Fruit fly (Drosophila melanogaster) whole organism, embryonic: ENCODE results near the gene APP-BP1.

Source experiments
- Antp ChIP-seq: fragments of 200-800 bp; sonication (Bioruptor generic); optimal IDR thresholded peaks from 3 replicates; lab custom pipeline; 2016; ENCODE audit warnings: missing biosample characterization, missing genetic modification characterization
- B-H1 ChIP-seq: fragments of 200-800 bp; sonication (Bioruptor generic); IDR thresholded peaks from 3 replicates; pipeline ENCODE4 v1.3.6; 2022; ENCODE audit warnings: missing biosample characterization, missing genetic modification characterization
- Bdp1 ChIP-seq: fragments of 200-800 bp; sonication (Bioruptor generic); optimal IDR thresholded peaks from 3 replicates; lab custom pipeline; 2016; ENCODE audit warnings: missing biosample characterization, missing genetic modification characterization
- CG12769 ChIP-seq: fragments of 200-800 bp; sonication (Bioruptor generic); optimal IDR thresholded peaks from 2 replicates; lab custom pipeline; 2019; ENCODE audit warnings: missing biosample characterization, mild to moderate bottlenecking, missing genetic modification characterization, moderate library complexity
- CG14014 ChIP-seq: fragments of 200-800 bp; sonication (Bioruptor generic); IDR thresholded peaks from 2 replicates; pipeline ENCODE4 v1.3.6; 2022; ENCODE audit warnings: missing biosample characterization, missing genetic modification characterization
- CG15601 ChIP-seq: fragments of 200-800 bp; sonication (Bioruptor generic); optimal IDR thresholded peaks from 3 replicates; lab custom pipeline; 2019; ENCODE audit warnings: missing biosample characterization, mild to moderate bottlenecking, missing genetic modification characterization, moderate library complexity
- CG17359 ChIP-seq: fragments of 200-800 bp; sonication (Bioruptor generic); optimal IDR thresholded peaks from 3 replicates; lab custom pipeline; 2018; ENCODE audit warnings: missing biosample characterization, mild to moderate bottlenecking, missing genetic modification characterization, moderate library complexity
- CG17568 ChIP-seq: fragments of 200-800 bp; sonication (Bioruptor generic); optimal IDR thresholded peaks from 2 replicates; lab custom pipeline; 2018; ENCODE audit warnings: missing biosample characterization, mild to moderate bottlenecking, missing genetic modification characterization, moderate library complexity
- CG18599 ChIP-seq: fragments of 200-800 bp; sonication (Bioruptor generic); optimal IDR thresholded peaks from 3 replicates; lab custom pipeline; 2017; ENCODE audit warnings: missing biosample characterization, missing genetic modification characterization, mild to moderate bottlenecking, moderate library complexity, missing genetic modification reagents
- CG18764 ChIP-seq: fragments of 200-800 bp; sonication (Bioruptor generic); optimal IDR thresholded peaks from 3 replicates; lab custom pipeline; 2016; ENCODE audit warnings: missing biosample characterization, missing genetic modification characterization
- CG2202 ChIP-seq: fragments of 200-800 bp; sonication (Bioruptor generic); optimal IDR thresholded peaks from 2 replicates; lab custom pipeline; 2018; ENCODE audit warnings: missing biosample characterization, mild to moderate bottlenecking, missing genetic modification characterization
- CG2875 ChIP-seq: fragments of 200-800 bp; sonication (Bioruptor generic); optimal IDR thresholded peaks from 2 replicates; lab custom pipeline; 2017; ENCODE audit warnings: missing biosample characterization, mild to moderate bottlenecking, missing genetic modification characterization, missing genetic modification reagents
- CG32767 ChIP-seq: fragments of 200-800 bp; sonication (Bioruptor generic); IDR thresholded peaks from 2 replicates; pipeline ENCODE4 v1.3.6; 2022; ENCODE audit warnings: missing biosample characterization, missing genetic modification characterization
- CG3407 ChIP-seq: fragments of 200-800 bp; sonication (Bioruptor generic); optimal IDR thresholded peaks from 2 replicates; lab custom pipeline; 2018; ENCODE audit warnings: missing biosample characterization, mild to moderate bottlenecking, missing genetic modification characterization
- CG4617 ChIP-seq: fragments of 200-800 bp; sonication (Bioruptor generic); optimal IDR thresholded peaks from 3 replicates; lab custom pipeline; 2016; ENCODE audit warnings: missing biosample characterization, missing genetic modification characterization, borderline replicate concordance
- CG5953 ChIP-seq: fragments of 200-800 bp; sonication (Bioruptor generic); IDR thresholded peaks from 2 replicates; pipeline ENCODE4 v1.3.6; 2022; ENCODE audit warnings: missing biosample characterization, missing genetic modification characterization
- CG6683 ChIP-seq: fragments of 200-800 bp; sonication (Bioruptor generic); optimal IDR thresholded peaks from 2 replicates; lab custom pipeline; 2017; ENCODE audit warnings: missing biosample characterization, mild to moderate bottlenecking, missing genetic modification characterization, missing genetic modification reagents
- CG7271 ChIP-seq: fragments of 200-800 bp; sonication (Bioruptor generic); optimal IDR thresholded peaks from 2 replicates; lab custom pipeline; 2018; ENCODE audit warnings: missing biosample characterization, mild to moderate bottlenecking, missing genetic modification characterization, moderate library complexity
- CG7745 ChIP-seq: fragments of 200-800 bp; sonication (Bioruptor generic); optimal IDR thresholded peaks from 2 replicates; lab custom pipeline; 2018; ENCODE audit warnings: missing biosample characterization, mild to moderate bottlenecking, missing genetic modification characterization, moderate library complexity
- CG8089 ChIP-seq: fragments of 200-800 bp; sonication (Bioruptor generic); optimal IDR thresholded peaks from 3 replicates; lab custom pipeline; 2016; ENCODE audit warnings: missing biosample characterization, missing genetic modification characterization
- CG8478 ChIP-seq: fragments of >200 bp; optimal IDR thresholded peaks from 2 replicates; lab custom pipeline; 2018
- CG9797 ChIP-seq: fragments of 200-800 bp; sonication (Bioruptor generic); optimal IDR thresholded peaks from 3 replicates; lab custom pipeline; 2018; ENCODE audit warnings: missing biosample characterization, mild to moderate bottlenecking, missing genetic modification characterization
- CTCF ChIP-seq: fragments of 200-800 bp; sonication (Bioruptor generic); optimal IDR thresholded peaks from 2 replicates; lab custom pipeline; 2017; ENCODE audit warnings: missing biosample characterization, mild to moderate bottlenecking, missing genetic modification characterization, moderate library complexity
- HLH3B ChIP-seq: fragments of 200-800 bp; sonication (Bioruptor generic); IDR thresholded peaks from 2 replicates; pipeline ENCODE4 v1.3.6; 2022; ENCODE audit warnings: missing biosample characterization, missing genetic modification characterization
- HLH4C ChIP-seq: fragments of 200-800 bp; sonication (Bioruptor generic); IDR thresholded peaks from 3 replicates; pipeline ENCODE4 v1.3.6; 2022; ENCODE audit warnings: missing biosample characterization, missing genetic modification characterization; ENCODE audit not compliant: partially characterized antibody
- HmgZ ChIP-seq: fragments of 200-800 bp; sonication (Bioruptor generic); optimal IDR thresholded peaks from 2 replicates; lab custom pipeline; 2018; ENCODE audit warnings: missing biosample characterization, mild to moderate bottlenecking, missing genetic modification characterization
- Hr78 ChIP-seq, 2 experiments: fragments of 200-800 bp in 1 of 2; fragments of >200 bp in 1 of 2; sonication (Bioruptor generic) in 1 of 2; optimal IDR thresholded peaks; 2 replicates each; lab custom pipeline; 2017 to 2019; ENCODE audit warnings: missing biosample characterization in 2 of 2, missing genetic modification characterization in 2 of 2, mild to moderate bottlenecking in 1 of 2, moderate library complexity in 1 of 2
- Kr ChIP-seq: fragments of 200-800 bp; sonication (Bioruptor generic); optimal IDR thresholded peaks from 2 replicates; lab custom pipeline; 2017; ENCODE audit warnings: missing biosample characterization, mild to moderate bottlenecking, missing genetic modification characterization
- Max ChIP-seq: fragments of 200-800 bp; sonication (Bioruptor generic); optimal IDR thresholded peaks from 2 replicates; lab custom pipeline; 2016; ENCODE audit warnings: missing biosample characterization, mild to moderate bottlenecking, missing genetic modification characterization
- NFAT ChIP-seq: fragments of 200-800 bp; sonication (Bioruptor generic); IDR thresholded peaks from 2 replicates; pipeline ENCODE4 v1.3.6; 2022; ENCODE audit warnings: missing biosample characterization, missing genetic modification characterization
- Stat92E ChIP-seq, 3 experiments: fragments of >200 bp in 2 of 3; fragments of 200-800 bp in 1 of 3; sonication (Bioruptor generic) in 1 of 3; optimal IDR thresholded peaks; 2 replicates each; lab custom pipeline; 2017 to 2019; ENCODE audit warnings: missing biosample characterization in 3 of 3, missing genetic modification characterization in 3 of 3, mild to moderate bottlenecking in 1 of 3, moderate library complexity in 1 of 3
- Trl ChIP-seq, 3 experiments: fragments of >200 bp in 2 of 3; fragments of 200-800 bp in 1 of 3; sonication (Bioruptor generic) in 1 of 3; optimal IDR thresholded peaks; 2 replicates in 1 of 3; 3 replicates in 2 of 3; lab custom pipeline; 2016 to 2017; ENCODE audit warnings: missing biosample characterization in 1 of 3, missing genetic modification characterization in 1 of 3
- Usf ChIP-seq: fragments of 200-800 bp; sonication (Bioruptor generic); optimal IDR thresholded peaks from 2 replicates; lab custom pipeline; 2017; ENCODE audit warnings: missing genotype, missing biosample characterization, missing genetic modification characterization
- bbx ChIP-seq: fragments of 200-800 bp; sonication (Bioruptor generic); IDR thresholded peaks from 2 replicates; pipeline ENCODE4 v1.3.6; 2022; ENCODE audit warnings: missing biosample characterization, missing genetic modification characterization; ENCODE audit not compliant: partially characterized antibody
- crc ChIP-seq: fragments of 200-800 bp; sonication (Bioruptor generic); optimal IDR thresholded peaks from 2 replicates; lab custom pipeline; 2016; ENCODE audit warnings: missing biosample characterization, missing genetic modification characterization
- crp ChIP-seq, 2 experiments: fragments of 200-800 bp; sonication (Bioruptor generic); optimal IDR thresholded peaks; 2 replicates in 1 of 2; 3 replicates in 1 of 2; lab custom pipeline; 2017; ENCODE audit warnings: missing biosample characterization in 2 of 2, missing genetic modification characterization in 2 of 2, mild to moderate bottlenecking in 1 of 2, moderate library complexity in 1 of 2
- dimm ChIP-seq: fragments of 200-800 bp; sonication (Bioruptor generic); IDR thresholded peaks from 2 replicates; pipeline ENCODE4 v1.3.6; 2022; ENCODE audit warnings: missing biosample characterization, missing genetic modification characterization
- dmrt11E ChIP-seq: fragments of 200-800 bp; sonication (Bioruptor generic); optimal IDR thresholded peaks from 3 replicates; lab custom pipeline; 2018; ENCODE audit warnings: missing biosample characterization, mild to moderate bottlenecking, missing genetic modification characterization, moderate library complexity
- ewg ChIP-seq: fragments of 200-800 bp; sonication (Bioruptor generic); optimal IDR thresholded peaks from 3 replicates; lab custom pipeline; 2017; ENCODE audit warnings: mild to moderate bottlenecking, missing biosample characterization, missing genetic modification reagents, missing genetic modification characterization
- hkb ChIP-seq, 2 experiments: fragments of 200-800 bp in 1 of 2; fragments of >200 bp in 1 of 2; sonication (Bioruptor generic) in 1 of 2; IDR thresholded peaks in 1 of 2; optimal IDR thresholded peaks in 1 of 2; 2 replicates each; pipeline versions ENCODE4 v1.3.6 to Lab custom; 2017 to 2022; ENCODE audit warnings: missing biosample characterization in 1 of 2, missing genetic modification characterization in 1 of 2
- ind ChIP-seq: fragments of 200-800 bp; sonication (Bioruptor generic); optimal IDR thresholded peaks from 3 replicates; lab custom pipeline; 2016; ENCODE audit warnings: missing biosample characterization, missing genetic modification characterization
- inv ChIP-seq: fragments of 200-800 bp; sonication (Bioruptor generic); IDR thresholded peaks from 2 replicates; pipeline ENCODE4 v1.3.6; 2022; ENCODE audit warnings: missing biosample characterization, missing genetic modification characterization; ENCODE audit not compliant: partially characterized antibody
- jigr1 ChIP-seq: fragments of 200-800 bp; sonication (Bioruptor generic); IDR thresholded peaks from 3 replicates; pipeline ENCODE4 v1.3.6; 2022; ENCODE audit warnings: missing biosample characterization, missing genetic modification characterization
- klu ChIP-seq: fragments of 200-800 bp; sonication (Bioruptor generic); IDR thresholded peaks from 2 replicates; pipeline ENCODE4 v1.3.6; 2022; ENCODE audit warnings: missing biosample characterization, missing genetic modification characterization
- pzg ChIP-seq: fragments of 200-800 bp; sonication (Bioruptor generic); optimal IDR thresholded peaks from 3 replicates; lab custom pipeline; 2018; ENCODE audit warnings: missing biosample characterization, mild to moderate bottlenecking, missing genetic modification characterization, moderate library complexity
- slbo ChIP-seq: fragments of 200-800 bp; sonication (Bioruptor generic); IDR thresholded peaks from 2 replicates; pipeline ENCODE4 v1.3.6; 2022; ENCODE audit warnings: missing biosample characterization, missing genetic modification characterization
- stwl ChIP-seq: fragments of 200-800 bp; sonication (Bioruptor generic); optimal IDR thresholded peaks from 3 replicates; lab custom pipeline; 2018; ENCODE audit warnings: missing biosample characterization, mild to moderate bottlenecking, missing genetic modification characterization, moderate library complexity
- trh ChIP-seq: fragments of 200-800 bp; sonication (Bioruptor generic); optimal IDR thresholded peaks from 2 replicates; lab custom pipeline; 2016; ENCODE audit warnings: missing biosample characterization, missing genetic modification characterization
- unc-4 ChIP-seq: fragments of 200-800 bp; sonication (Bioruptor generic); IDR thresholded peaks from 2 replicates; pipeline ENCODE4 v1.3.6; 2022; ENCODE audit warnings: missing biosample characterization, missing genetic modification characterization; ENCODE audit not compliant: partially characterized antibody

The APP-BP1 gene

dm6 chr3L:11064689-11065088, 33.5 kb upstream of the APP-BP1 start, which contains the start of the genes CG32075, CG45101 and SuUR (continued):
- TF ChIP-seq CG6683 (GFP tag; lab: Kevin White, UChicago) = peak; percentile 39
- peak; percentile 87 for TF ChIP-seq CG14014
- TF ChIP-seq jigr1 = peak; percentile 51; the same call in 1 of the 3 replicates
- peak; percentile 96 for TF ChIP-seq CG4617
- peak; percentile 23 for TF ChIP-seq CG9797 (GFP tag; lab: Kevin White, UChicago)
- TF ChIP-seq Trl (optimal IDR thresholded peaks at IDR 0.05; lab: Kevin White, UChicago) = no peak
- TF ChIP-seq Trl (GFP tag; optimal IDR thresholded peaks at IDR 0.05; lab: Kevin White, UChicago) = peak; percentile 93
- TF ChIP-seq inv = no peak
- no peak for TF ChIP-seq Hr78 (GFP tag; optimal IDR thresholded peaks at IDR 0.05; lab: Kevin White, UChicago)
- TF ChIP-seq NFAT = no peak; the same call in 1 of the 2 replicates
- 0 out of 2 replicates have a peak, but pooled peaks have one; percentile 7 for TF ChIP-seq dimm (GFP tag; lab: Robert Waterston, UW)
- peak; percentile 73 for TF ChIP-seq Usf (GFP tag; lab: Kevin White, UChicago)
- no peak for TF ChIP-seq unc-4 (GFP tag; lab: Robert Waterston, UW)
- TF ChIP-seq HLH4C (GFP tag; lab: Robert Waterston, UW) = no peak
- peak; percentile 83 for TF ChIP-seq CG18599
- TF ChIP-seq CG8478 = no peak
- peak; percentile 84 for TF ChIP-seq dmrt11E
- no peak for TF ChIP-seq CTCF
- peak; percentile 80 for TF ChIP-seq klu
- TF ChIP-seq HLH3B (GFP tag; lab: Robert Waterston, UW) = peak; percentile 78
- TF ChIP-seq CG3407 (GFP tag; lab: Kevin White, UChicago) = peak; percentile 64
- peak; percentile 83 for TF ChIP-seq CG18764 (GFP tag; lab: Kevin White, UChicago)
- peak; percentile 73 for TF ChIP-seq crc
- peak; percentile 80 for TF ChIP-seq CG32767 (GFP tag; lab: Robert Waterston, UW)
- peak; percentile 68 for TF ChIP-seq trh
- TF ChIP-seq Stat92E (GFP tag; optimal IDR thresholded peaks at IDR 0.05; lab: Kevin White, UChicago) = peak in 1 of 3 experiments; percentile 76
- TF ChIP-seq stwl (tag; lab: Kevin White, UChicago) = peak; percentile 61
- TF ChIP-seq Max (GFP tag; lab: Kevin White, UChicago) = peak; percentile 93
- TF ChIP-seq B-H1 (GFP tag; lab: Robert Waterston, UW) = peak; percentile 75
- peak; percentile 71 for TF ChIP-seq hkb (optimal IDR thresholded peaks at IDR 0.05; lab: Kevin White, UChicago)
- peak; percentile 86 for TF ChIP-seq hkb (GFP tag; IDR thresholded peaks at IDR 0.05; lab: Robert Waterston, UW)
- TF ChIP-seq HmgZ = peak; percentile 92
- TF ChIP-seq CG17359 (tag; lab: Kevin White, UChicago) = peak; percentile 85
- peak; percentile 39 for TF ChIP-seq CG2875
- peak; percentile 89 for TF ChIP-seq ind (GFP tag; lab: Kevin White, UChicago)
- TF ChIP-seq slbo (GFP tag; lab: Robert Waterston, UW) = peak; percentile 94
- TF ChIP-seq CG15601 (tag; lab: Kevin White, UChicago) = peak; percentile 77
- TF ChIP-seq CG8089 = peak; percentile 75
- peak; percentile 75 for TF ChIP-seq pzg
- peak; percentile 62 for TF ChIP-seq CG5953 (GFP tag; lab: Robert Waterston, UW)
- no peak for TF ChIP-seq CG7745 (tag; lab: Kevin White, UChicago)
- peak; percentile 58 for TF ChIP-seq CG7271 (tag; lab: Kevin White, UChicago)
- TF ChIP-seq crp (GFP tag; optimal IDR thresholded peaks at IDR 0.05; lab: Kevin White, UChicago) = peak; percentile 97 to 99
- TF ChIP-seq CG17568 = no peak
- TF ChIP-seq bbx (GFP tag; lab: Robert Waterston, UW) = no peak
- peak; percentile 76 for TF ChIP-seq ewg (GFP tag; lab: Kevin White, UChicago)
- TF ChIP-seq Antp (GFP tag; lab: Kevin White, UChicago) = peak; percentile 84
- no peak for TF ChIP-seq Kr
- TF ChIP-seq CG12769 (tag; lab: Kevin White, UChicago) = peak; percentile 81
- TF ChIP-seq CG2202 (tag; lab: Kevin White, UChicago) = peak; percentile 59
- TF ChIP-seq Bdp1 (GFP tag; lab: Kevin White, UChicago) = peak; percentile 79
